Worm (Caenorhabditis elegans) whole organism, L1 larva: ENCODE results near the gene F35B3.3.
A peak's percentile ranks its signal among the peaks of the same experiment; 100 is the strongest.

Experiments
- aha-1 ChIP-seq: fragments of 150-350 bp; optimal IDR thresholded peaks from 2 replicates; lab custom pipeline; 2014; ENCODE audit warnings: missing biosample characterization, missing genetic modification characterization
- alr-1 ChIP-seq: fragments of 200-800 bp; sonication (Bioruptor generic); optimal IDR thresholded peaks from 2 replicates; lab custom pipeline; 2018; ENCODE audit warnings: borderline replicate concordance, mild to moderate bottlenecking, missing genetic modification characterization, missing compliant biosample characterization
- blmp-1 ChIP-seq: fragments of 150-350 bp; optimal IDR thresholded peaks from 2 replicates; lab custom pipeline; 2014; ENCODE audit warnings: missing biosample characterization, missing genetic modification characterization
- ceh-63 ChIP-seq: fragments of 200-800 bp; sonication (Bioruptor generic); optimal IDR thresholded peaks from 2 replicates; lab custom pipeline; 2018; ENCODE audit warnings: mild to moderate bottlenecking, missing genetic modification characterization, missing compliant biosample characterization
- ceh-88 ChIP-seq: fragments of 200-800 bp; sonication (Bioruptor generic); IDR thresholded peaks from 2 replicates; pipeline ENCODE4 v1.3.6; 2022; ENCODE audit warnings: missing genetic modification characterization, missing compliant biosample characterization
- ceh-90 ChIP-seq: sonication (generic microtip); optimal IDR thresholded peaks from 2 replicates; lab custom pipeline; 2016; ENCODE audit warnings: missing genetic modification characterization, missing compliant biosample characterization
- ces-1 ChIP-seq: fragments of 150-350 bp; optimal IDR thresholded peaks from 2 replicates; lab custom pipeline; 2014; ENCODE audit warnings: missing biosample characterization, missing genetic modification reagents, missing genetic modification characterization
- dpl-1 ChIP-seq, 3 experiments: fragments of 150-350 bp in 2 of 3; sonication (generic microtip) in 1 of 3; optimal IDR thresholded peaks; 2 replicates each; lab custom pipeline; 2014 to 2017; ENCODE audit warnings: missing biosample characterization in 3 of 3, missing genetic modification characterization in 3 of 3, missing genetic modification reagents in 3 of 3
- dsc-1 ChIP-seq: sonication (generic microtip); optimal IDR thresholded peaks from 2 replicates; lab custom pipeline; 2016; ENCODE audit warnings: mild to moderate bottlenecking, missing genetic modification characterization, missing compliant biosample characterization
- efl-1 ChIP-seq, 4 experiments: fragments of 150-350 bp; optimal IDR thresholded peaks in 3 of 4; peaks in 1 of 4; 1 replicate in 1 of 4; 2 replicates in 3 of 4; lab custom pipeline; 2014; ENCODE audit warnings: missing biosample characterization in 2 of 4, missing genetic modification characterization in 2 of 4, missing genetic modification reagents in 2 of 4
- elt-2 ChIP-seq: sonication (generic microtip); optimal IDR thresholded peaks from 2 replicates; lab custom pipeline; 2016; ENCODE audit warnings: missing genetic modification characterization, mild to moderate bottlenecking, inconsistent platforms, missing compliant biosample characterization, missing genetic modification reagents
- elt-3 ChIP-seq, 6 experiments: fragments of 150-350 bp in 1 of 6; sonication (generic microtip); optimal IDR thresholded peaks; 2 replicates each; lab custom pipeline; 2017 to 2018; ENCODE audit warnings: missing biosample characterization in 6 of 6, missing genetic modification characterization in 6 of 6, inconsistent platforms in 1 of 6
- ets-5 ChIP-seq: fragments of 200-800 bp; sonication (Bioruptor generic); IDR thresholded peaks from 2 replicates; pipeline ENCODE4 v1.3.6; 2022; ENCODE audit warnings: missing genetic modification characterization, missing compliant biosample characterization
- fkh-4 ChIP-seq: sonication (generic microtip); optimal IDR thresholded peaks from 2 replicates; lab custom pipeline; 2016; ENCODE audit warnings: missing compliant biosample characterization, missing genetic modification characterization, borderline replicate concordance
- fos-1 ChIP-seq: fragments of 150-350 bp; optimal IDR thresholded peaks from 2 replicates; lab custom pipeline; 2014; ENCODE audit warnings: missing biosample characterization, missing genetic modification characterization
- irx-1 ChIP-seq: sonication (generic microtip); optimal IDR thresholded peaks from 2 replicates; lab custom pipeline; 2016; ENCODE audit warnings: missing genetic modification characterization, missing compliant biosample characterization
- isw-1 ChIP-seq: fragments of 200-800 bp; sonication (Bioruptor generic); IDR thresholded peaks from 2 replicates; pipeline ENCODE4 v1.3.6; 2022; ENCODE audit warnings: missing genetic modification characterization, missing compliant biosample characterization
- lin-13 ChIP-seq: fragments of 150-350 bp; optimal IDR thresholded peaks from 2 replicates; lab custom pipeline; 2014; ENCODE audit warnings: missing biosample characterization, missing genetic modification reagents, missing genetic modification characterization
- lin-14 ChIP-seq: fragments of 200-800 bp; sonication (Bioruptor generic); optimal IDR thresholded peaks from 2 replicates; lab custom pipeline; 2018; ENCODE audit warnings: mild to moderate bottlenecking, missing genetic modification characterization, moderate library complexity, missing compliant biosample characterization
- mab-9 ChIP-seq: fragments of 200-800 bp; sonication (Bioruptor generic); IDR thresholded peaks from 2 replicates; pipeline ENCODE4 v1.3.6; 2022; ENCODE audit warnings: missing genetic modification reagents, missing genetic modification characterization, missing compliant biosample characterization
- nhr-28 ChIP-seq: fragments of 150-350 bp; optimal IDR thresholded peaks from 2 replicates; lab custom pipeline; 2014; ENCODE audit warnings: missing biosample characterization, missing genetic modification characterization
- nhr-47 ChIP-seq: sonication (generic microtip); optimal IDR thresholded peaks from 2 replicates; lab custom pipeline; 2016; ENCODE audit warnings: mild to moderate bottlenecking, missing genetic modification characterization, moderate library complexity, missing compliant biosample characterization
- nhr-71 ChIP-seq: sonication (generic microtip); optimal IDR thresholded peaks from 2 replicates; lab custom pipeline; 2016; ENCODE audit warnings: mild to moderate bottlenecking, missing genetic modification characterization, moderate library complexity, missing compliant biosample characterization
- nhr-76 ChIP-seq: sonication (generic microtip); optimal IDR thresholded peaks from 2 replicates; lab custom pipeline; 2017; ENCODE audit warnings: missing biosample characterization, missing genetic modification characterization
- nhr-77 ChIP-seq: fragments of 150-350 bp; optimal IDR thresholded peaks from 2 replicates; lab custom pipeline; 2014; ENCODE audit warnings: missing biosample characterization, missing genetic modification characterization
- nhr-85 ChIP-seq: sonication (generic microtip); peaks from one replicate; lab custom pipeline; 2016; ENCODE audit warnings: missing genetic modification characterization, inconsistent platforms, missing compliant biosample characterization
- pag-3 ChIP-seq: sonication (generic microtip); optimal IDR thresholded peaks from 2 replicates; lab custom pipeline; 2017; ENCODE audit warnings: missing genetic modification characterization, mild to moderate bottlenecking, missing compliant biosample characterization, antibody characterized with exemption, borderline replicate concordance; ENCODE audit not compliant: insufficient read depth
- pax-3 ChIP-seq: fragments of 200-800 bp; sonication (Bioruptor generic); optimal IDR thresholded peaks from 2 replicates; lab custom pipeline; 2018; ENCODE audit warnings: mild to moderate bottlenecking, missing genetic modification characterization, moderate library complexity, missing compliant biosample characterization
- snu-23 ChIP-seq: sonication (generic microtip); optimal IDR thresholded peaks from 2 replicates; lab custom pipeline; 2016; ENCODE audit warnings: missing genetic modification characterization, missing compliant biosample characterization
- sup-37 ChIP-seq: fragments of 200-800 bp; sonication (Bioruptor generic); optimal IDR thresholded peaks from 2 replicates; lab custom pipeline; 2018; ENCODE audit warnings: mild to moderate bottlenecking, missing genetic modification characterization, missing compliant biosample characterization
- unc-62 ChIP-seq: fragments of 150-350 bp; optimal IDR thresholded peaks from 2 replicates; lab custom pipeline; 2014; ENCODE audit warnings: missing biosample characterization, missing genetic modification reagents, missing genetic modification characterization
- unc-86 ChIP-seq: sonication (generic microtip); optimal IDR thresholded peaks from 2 replicates; lab custom pipeline; 2016; ENCODE audit warnings: missing genetic modification characterization, missing compliant biosample characterization
- vab-15 ChIP-seq: sonication (generic microtip); optimal IDR thresholded peaks from 2 replicates; lab custom pipeline; 2017; ENCODE audit warnings: missing genotype, mild to moderate bottlenecking, missing genetic modification characterization, missing compliant biosample characterization
- xbp-1 ChIP-seq: sonication (generic microtip); optimal IDR thresholded peaks from 2 replicates; lab custom pipeline; 2016; ENCODE audit warnings: missing genetic modification characterization, missing compliant biosample characterization
- zag-1 ChIP-seq: fragments of 150-350 bp; optimal IDR thresholded peaks from 2 replicates; lab custom pipeline; 2014; ENCODE audit warnings: missing biosample characterization, missing genetic modification characterization
- ztf-11 ChIP-seq, 2 experiments: sonication (generic microtip); optimal IDR thresholded peaks; 2 replicates each; lab custom pipeline; 2016 to 2017; ENCODE audit warnings: missing genetic modification characterization in 2 of 2, missing biosample characterization in 1 of 2, missing compliant biosample characterization in 1 of 2

Gene F35B3.3

ce11 chrX:16993524-16993923 lies 19.7 kb upstream of the F35B3.3 start:
- no peak for TF ChIP-seq nhr-47
- no peak for TF ChIP-seq alr-1 (tag; lab: Kevin White, UChicago)
- TF ChIP-seq blmp-1 (tag; lab: Kevin White, UChicago), result peak; percentile 92
- TF ChIP-seq nhr-28 (tag; lab: Kevin White, UChicago), result no peak
- TF ChIP-seq vab-15 (tag; lab: Kevin White, UChicago), result no peak
- TF ChIP-seq xbp-1, result no peak
- peak; percentile 12 for TF ChIP-seq snu-23 (GFP tag; lab: Kevin White, UChicago)
- TF ChIP-seq nhr-85, result peak; percentile 67
- TF ChIP-seq ztf-11 (tag; optimal IDR thresholded peaks at IDR 0.05; lab: Kevin White, UChicago), result no peak
- TF ChIP-seq lin-14, result peak; percentile 28
- TF ChIP-seq unc-62 (GFP tag; lab: Kevin White, UChicago), result no peak
- TF ChIP-seq aha-1 (tag; lab: Kevin White, UChicago), result no peak
- TF ChIP-seq ets-5 (GFP tag; lab: Robert Waterston, UW), result no peak
- no peak for TF ChIP-seq fos-1

DNA sequence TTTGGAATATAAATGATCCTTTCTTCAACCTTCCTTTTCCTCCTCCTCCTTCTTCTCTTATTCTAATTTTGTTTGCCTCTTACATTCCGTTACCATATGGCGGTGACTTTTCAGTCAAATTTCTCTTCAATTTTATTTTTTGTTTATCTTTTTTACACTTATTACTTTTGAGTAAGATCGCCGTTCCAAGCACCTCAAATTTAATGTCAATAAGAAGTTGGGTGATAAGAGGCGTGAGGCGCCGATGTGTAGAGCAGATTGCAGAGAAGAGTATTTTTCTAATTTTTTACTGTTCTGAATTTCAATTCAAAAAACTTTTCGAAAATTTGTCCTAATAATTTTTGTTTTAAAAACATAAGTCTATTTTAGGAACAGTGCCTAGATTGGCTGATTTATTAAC lies 18.8 kb upstream of the F35B3.3 start:
- no peak for TF ChIP-seq isw-1
- no peak for TF ChIP-seq ceh-90 (tag; lab: Kevin White, UChicago)

DNA sequence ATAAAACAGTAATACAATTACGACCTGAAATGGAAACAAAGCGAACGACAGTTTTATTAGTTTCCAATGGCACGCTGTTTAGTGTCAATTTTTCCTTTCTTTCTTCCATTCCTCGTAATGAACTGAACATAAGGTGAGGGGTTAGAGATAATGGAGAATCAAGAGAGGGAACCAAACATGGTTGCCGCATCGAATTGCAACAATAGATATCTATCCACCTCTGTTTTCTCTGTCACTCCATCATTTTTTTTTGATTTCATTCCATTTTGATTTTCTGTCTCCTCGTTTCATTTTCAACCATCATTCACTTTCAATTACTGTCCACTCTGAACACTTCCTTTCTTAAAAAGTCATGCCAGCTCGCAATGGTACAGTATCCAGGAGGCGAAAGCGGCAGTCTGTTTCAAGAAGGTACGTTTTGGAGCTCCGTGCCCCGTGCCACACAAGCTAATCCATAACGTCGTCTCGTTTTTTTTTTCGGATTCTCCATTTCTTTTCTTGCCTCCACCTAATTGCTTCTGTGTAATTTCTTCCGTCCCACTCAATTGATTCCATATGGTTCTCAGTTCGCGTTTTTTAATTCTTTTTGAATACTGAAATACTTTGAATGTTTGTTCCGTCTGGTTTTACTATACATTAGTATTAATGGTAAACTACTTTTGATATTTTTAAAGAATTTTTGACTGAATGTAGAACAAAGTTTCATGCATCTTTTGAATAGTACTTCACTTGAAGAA lies 17.9 kb upstream of the F35B3.3 start:
- TF ChIP-seq lin-14 (peak; percentile 37), nhr-28 (tag; lab: Kevin White, UChicago) (no peak), elt-3 (tag; optimal IDR thresholded peaks at IDR 0.05; lab: Kevin White, UChicago) (peak in 1 of 6 experiments; percentile 19), ceh-88 (no peak), sup-37 (GFP tag; lab: Kevin White, UChicago) (no peak), pag-3 (tag; lab: Kevin White, UChicago) (peak; percentile 14), lin-13 (GFP tag; lab: Kevin White, UChicago) (no peak), nhr-85 (peak; percentile 62), ceh-63 (GFP tag; lab: Kevin White, UChicago) (no peak), efl-1 (optimal IDR thresholded peaks at IDR 0.05; lab: Kevin White, UChicago) (no peak), efl-1 (GFP tag; optimal IDR thresholded peaks at IDR 0.05 in 1 of 2; lab: Kevin White, UChicago) (peak in 1 of 2 experiments; percentile 92), blmp-1 (tag; lab: Kevin White, UChicago) (peak; percentile 89), nhr-76 (tag; lab: Kevin White, UChicago) (no peak), zag-1 (tag; lab: Kevin White, UChicago) (no peak), mab-9 (GFP tag; lab: Robert Waterston, UW) (no peak), unc-62 (GFP tag; lab: Kevin White, UChicago) (no peak), unc-86 (no peak), fkh-4 (peak; percentile 75), irx-1 (no peak), ces-1 (GFP tag; lab: Kevin White, UChicago) (no peak), nhr-77 (tag; lab: Kevin White, UChicago) (no peak), dsc-1 (tag; lab: Kevin White, UChicago) (peak; percentile 84), pax-3 (tag; lab: Kevin White, UChicago) (no peak)
- TF ChIP-seq, all 84 proteins: peak for 8

- TF ChIP-seq unc-86 (no peak), nhr-71 (tag; lab: Kevin White, UChicago) (no peak), dpl-1 (GFP tag; optimal IDR thresholded peaks at IDR 0.05; lab: Kevin White, UChicago) (no peak), elt-2 (tag; lab: Kevin White, UChicago) (peak; percentile 46), irx-1 (no peak)
Observed at ce11 chrX:16995886-16996283, 17.4 kb upstream of the F35B3.3 start.
